Worm (Caenorhabditis elegans) whole organism, mixed stage, embryonic: ENCODE measurements around the gene C07E3.3.

Experiments used
- blmp-1 ChIP-seq: fragments of 150-350 bp; optimal IDR thresholded peaks from 2 replicates; lab custom pipeline; 2014; ENCODE audit warnings: missing biosample characterization, missing genetic modification characterization
- ces-1 ChIP-seq: fragments of 150-350 bp; optimal IDR thresholded peaks from 2 replicates; lab custom pipeline; 2014; ENCODE audit warnings: missing biosample characterization, missing genetic modification reagents, missing genetic modification characterization
- lin-13 ChIP-seq: fragments of 150-350 bp; optimal IDR thresholded peaks from 2 replicates; lab custom pipeline; 2014; ENCODE audit warnings: missing biosample characterization, missing genetic modification characterization
- lin-32 ChIP-seq: fragments of 200-800 bp; sonication (Bioruptor generic); optimal IDR thresholded peaks from 2 replicates; lab custom pipeline; 2018; ENCODE audit warnings: mild to moderate bottlenecking, missing genetic modification characterization, missing compliant biosample characterization
- nhr-2 ChIP-seq: fragments of 150-350 bp; optimal IDR thresholded peaks from 2 replicates; lab custom pipeline; 2014; ENCODE audit warnings: missing biosample characterization, missing genetic modification characterization
- nhr-28 ChIP-seq: fragments of 150-350 bp; optimal IDR thresholded peaks from 2 replicates; lab custom pipeline; 2014; ENCODE audit warnings: missing biosample characterization, missing genetic modification characterization
- tbx-8 ChIP-seq: fragments of 200-800 bp; sonication (Bioruptor generic); optimal IDR thresholded peaks from 2 replicates; lab custom pipeline; 2018; ENCODE audit warnings: mild to moderate bottlenecking, missing genetic modification characterization, moderate library complexity, missing compliant biosample characterization
- zip-8 ChIP-seq: fragments of 150-350 bp; optimal IDR thresholded peaks from 2 replicates; lab custom pipeline; 2014; ENCODE audit warnings: missing biosample characterization, missing genetic modification characterization

- TF ChIP-seq nhr-2 (tag; lab: Kevin White, UChicago) (peak; percentile 3), lin-32 (GFP tag; lab: Kevin White, UChicago) (no peak), nhr-28 (tag; lab: Kevin White, UChicago) (no peak), blmp-1 (tag; lab: Kevin White, UChicago) (no peak), lin-13 (tag; lab: Kevin White, UChicago) (no peak), zip-8 (no peak), tbx-8 (no peak), ces-1 (GFP tag; lab: Kevin White, UChicago) (peak; percentile 91)
Measured at ce11 chrII:10303663-10304115, 53.6 kb downstream of the C07E3.3 start, which contains the start of gene vha-9.
